Worm (Caenorhabditis elegans) whole organism, late embryonic: Measurements from ENCODE around the gene rab-3.

Experiments
- dmd-4 ChIP-seq: sonication (generic microtip); optimal IDR thresholded peaks from 2 replicates; lab custom pipeline; 2016; ENCODE audit warnings: borderline replicate concordance, missing genetic modification characterization, missing compliant biosample characterization
- hlh-13 ChIP-seq: fragments of 200-800 bp; sonication (Bioruptor generic); optimal IDR thresholded peaks from 2 replicates; lab custom pipeline; 2018; ENCODE audit warnings: mild to moderate bottlenecking, missing genetic modification characterization, missing compliant biosample characterization
- nhr-232 ChIP-seq: sonication (generic microtip); optimal IDR thresholded peaks from 2 replicates; lab custom pipeline; 2016; ENCODE audit warnings: missing genetic modification characterization, missing compliant biosample characterization
- sox-2 ChIP-seq: fragments of 200-800 bp; sonication (Bioruptor generic); IDR thresholded peaks from 2 replicates; pipeline ENCODE4 v1.3.6; 2022; ENCODE audit warnings: missing genetic modification reagents, missing genetic modification characterization, missing compliant biosample characterization
- zip-5 ChIP-seq: sonication (generic microtip); optimal IDR thresholded peaks from 2 replicates; lab custom pipeline; 2016; ENCODE audit warnings: missing genetic modification characterization, missing compliant biosample characterization

ce11 chrII:5754168-5754567, 26.5 kb upstream of the rab-3 start, which contains the start of gene F10C1.8:
- no peak for TF ChIP-seq dmd-4 (tag; lab: Kevin White, UChicago)
- TF ChIP-seq sox-2 (GFP tag; lab: Robert Waterston, UW): no peak
- TF ChIP-seq zip-5 (tag; lab: Kevin White, UChicago): no peak
- TF ChIP-seq hlh-13: no peak
- TF ChIP-seq nhr-232: no peak
